Worm (Caenorhabditis elegans): ENCODE data around the gene C03H5.6.

DNA sequence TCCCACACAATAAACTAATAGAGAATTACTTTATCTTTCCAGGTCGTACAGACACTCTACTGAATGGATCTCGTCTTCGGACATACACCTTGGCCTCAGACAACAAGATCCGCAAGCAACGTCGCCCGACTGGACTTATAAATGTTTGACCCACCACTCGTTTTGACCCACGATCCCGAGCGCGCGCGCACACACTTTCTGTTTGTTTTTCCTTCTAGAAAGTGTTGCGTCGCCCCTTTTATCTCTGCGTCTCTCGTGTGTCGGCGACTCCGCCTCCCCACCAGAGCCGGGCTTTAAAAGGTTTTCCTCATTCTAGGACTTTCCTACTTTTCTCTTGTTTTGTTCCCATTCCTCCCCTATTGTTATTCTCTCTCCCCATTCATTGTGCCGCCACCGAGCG, 38.1 kb upstream of the C03H5.6 start:
- TF ChIP-seq ztf-11 (tag; optimal IDR thresholded peaks at IDR 0.05) (no peak), nhr-23 (tag; optimal IDR thresholded peaks at IDR 0.05) (no peak), fos-1 (tag; optimal IDR thresholded peaks at IDR 0.05) (no peak), pha-4 (tag; optimal IDR thresholded peaks at IDR 0.05) (no peak), ceh-82 (tag; optimal IDR thresholded peaks at IDR 0.05) (no peak), ceh-16 (tag; optimal IDR thresholded peaks at IDR 0.05) (no peak)

All from whole organism, L3 larva.